Fruit fly (Drosophila melanogaster): ENCODE measurements around the gene MFS10.

The MFS10 gene

DNA sequence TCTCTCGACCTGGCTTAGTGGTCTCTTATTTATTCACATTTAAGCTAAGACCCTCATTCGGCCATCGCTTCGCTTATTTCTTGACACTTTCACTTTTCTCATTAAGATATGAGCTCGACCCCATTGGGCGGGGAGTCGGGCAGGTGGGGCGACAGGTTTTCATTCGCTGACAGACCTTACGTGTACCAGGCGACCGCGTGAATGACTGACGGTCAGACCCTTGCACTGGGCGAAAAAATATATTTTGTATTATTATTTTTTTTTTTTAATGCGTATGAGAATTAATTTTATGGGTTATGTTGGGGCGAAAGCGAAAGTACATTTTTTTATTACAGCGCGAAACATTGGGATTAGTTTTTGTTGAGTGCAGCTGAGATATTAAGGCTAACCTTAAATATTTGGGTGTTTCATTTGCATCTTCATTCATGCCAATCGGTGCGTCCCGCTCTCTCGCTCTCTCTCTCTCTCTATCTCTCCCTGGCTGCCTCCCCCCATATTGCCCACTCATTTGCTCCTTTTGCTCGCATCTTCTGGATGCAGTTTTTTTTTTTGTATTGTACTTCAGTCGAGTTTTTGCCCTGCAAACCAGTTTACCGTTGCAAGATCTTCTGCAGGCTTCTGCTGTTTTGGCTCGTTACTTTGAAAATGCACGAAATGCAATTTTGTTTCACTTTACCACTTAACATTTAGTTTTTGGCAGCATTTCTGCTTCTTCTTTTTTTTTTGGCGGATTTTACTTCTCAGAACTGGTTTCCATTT, 8.3 kb downstream of the MFS10 start (continued):
- no peak for TF ChIP-seq TFAM (GFP tag; optimal IDR thresholded peaks at IDR 0.05)
- TF ChIP-seq NC2α (GFP tag; optimal IDR thresholded peaks at IDR 0.05): no peak
- TF ChIP-seq CG1529 (GFP tag; optimal IDR thresholded peaks at IDR 0.05): peak; percentile 16
- TF ChIP-seq fd102C (GFP tag; optimal IDR thresholded peaks at IDR 0.05): no peak
- no peak for TF ChIP-seq dan (GFP tag; IDR thresholded peaks at IDR 0.05)
- TF ChIP-seq CG2875 (GFP tag; optimal IDR thresholded peaks at IDR 0.05): peak; percentile 27
- TF ChIP-seq CTCF (GFP tag; optimal IDR thresholded peaks at IDR 0.05): peak; percentile 16
- TF ChIP-seq ttk (GFP tag; IDR thresholded peaks at IDR 0.05): peak; percentile 66; the same call in 1 of the 2 replicates
- no peak for TF ChIP-seq Lpt (GFP tag; optimal IDR thresholded peaks at IDR 0.05)
- TF ChIP-seq ro (GFP tag; IDR thresholded peaks at IDR 0.05): 0 out of 2 replicates have a peak, but pooled peaks have one; percentile 7
- TF ChIP-seq cad (GFP tag; optimal IDR thresholded peaks at IDR 0.05): no peak
- TF ChIP-seq CG11456 (GFP tag; IDR thresholded peaks at IDR 0.05): peak; percentile 60; the same call in 1 of the 3 replicates
- TF ChIP-seq CG31224 (GFP tag; IDR thresholded peaks at IDR 0.05): no peak
- TF ChIP-seq CG8478 (optimal IDR thresholded peaks at IDR 0.05): no peak
- TF ChIP-seq BEAF-32 (GFP tag; optimal IDR thresholded peaks at IDR 0.05): no peak
- TF ChIP-seq CG13624 (GFP tag; optimal IDR thresholded peaks at IDR 0.05): no peak
- no peak for TF ChIP-seq CG10147 (GFP tag; optimal IDR thresholded peaks at IDR 0.05)
- TF ChIP-seq CG17829 (tag; optimal IDR thresholded peaks at IDR 0.05): peak; percentile 39
- no peak for TF ChIP-seq repo (GFP tag; optimal IDR thresholded peaks at IDR 0.05)
- no peak for TF ChIP-seq CG12659 (GFP tag; optimal IDR thresholded peaks at IDR 0.05)
- TF ChIP-seq unc-4 (GFP tag; IDR thresholded peaks at IDR 0.05; ENCODE audit: partially characterized antibody): no peak
- TF ChIP-seq ap (GFP tag; IDR thresholded peaks at IDR 0.05): peak; percentile 58
- peak; percentile 72 for TF ChIP-seq otp (GFP tag; IDR thresholded peaks at IDR 0.05)
- peak; percentile 70 for TF ChIP-seq CG11504 (tag; optimal IDR thresholded peaks at IDR 0.05)
- TF ChIP-seq Ada2b (GFP tag; IDR thresholded peaks at IDR 0.05): no peak
- TF ChIP-seq chm (GFP tag; IDR thresholded peaks at IDR 0.05): 0 out of 2 replicates have a peak, but pooled peaks have one; percentile 13
- TF ChIP-seq Trl (optimal IDR thresholded peaks at IDR 0.05): peak in 1 of 2 experiments; percentile 18
- no peak for TF ChIP-seq Trl (GFP tag; optimal IDR thresholded peaks at IDR 0.05)
- TF ChIP-seq CG6765 (GFP tag; optimal IDR thresholded peaks at IDR 0.05): no peak
- peak; percentile 71; the same call in 2 of the 3 replicates for TF ChIP-seq ase (GFP tag; IDR thresholded peaks at IDR 0.05)
- TF ChIP-seq mam (GFP tag; optimal IDR thresholded peaks at IDR 0.05): no peak
- no peak for TF ChIP-seq Bteb2 (GFP tag; optimal IDR thresholded peaks at IDR 0.05)
- no peak for TF ChIP-seq CG4707 (GFP tag; optimal IDR thresholded peaks at IDR 0.05)
- no peak for TF ChIP-seq NC2β (GFP tag; optimal IDR thresholded peaks at IDR 0.05)
- TF ChIP-seq sc (optimal IDR thresholded peaks at IDR 0.05): no peak
- TF ChIP-seq sc (GFP tag; optimal IDR thresholded peaks at IDR 0.05): no peak
- no peak for TF ChIP-seq shn (GFP tag; optimal IDR thresholded peaks at IDR 0.05)
- TF ChIP-seq Hr3 (GFP tag; optimal IDR thresholded peaks at IDR 0.05): peak; percentile 12
- no peak for TF ChIP-seq CG15696 (tag; optimal IDR thresholded peaks at IDR 0.05)
- TF ChIP-seq knrl (GFP tag; IDR thresholded peaks at IDR 0.05; ENCODE audit: partially characterized antibody): no peak
- no peak for TF ChIP-seq caup (GFP tag; optimal IDR thresholded peaks at IDR 0.05; ENCODE audit: severe bottlenecking)
- no peak for TF ChIP-seq bbx (GFP tag; IDR thresholded peaks at IDR 0.05; ENCODE audit: partially characterized antibody)
- TF ChIP-seq exex (tag; optimal IDR thresholded peaks at IDR 0.05): no peak
- TF ChIP-seq az2 (GFP tag; optimal IDR thresholded peaks at IDR 0.05): peak; percentile 10
- peak; percentile 98 for TF ChIP-seq Blimp-1 (GFP tag; optimal IDR thresholded peaks at IDR 0.05)
- peak; percentile 55 for TF ChIP-seq CG18262 (tag; optimal IDR thresholded peaks at IDR 0.05)
- TF ChIP-seq Nf-YB (GFP tag; optimal IDR thresholded peaks at IDR 0.05): peak; percentile 38
- TF ChIP-seq Antp (GFP tag; optimal IDR thresholded peaks at IDR 0.05): no peak
- TF ChIP-seq schlank (tag; optimal IDR thresholded peaks at IDR 0.05): no peak
- no peak for TF ChIP-seq CG9609 (GFP tag; optimal IDR thresholded peaks at IDR 0.05)
- peak; percentile 47 for TF ChIP-seq phol (tag; optimal IDR thresholded peaks at IDR 0.05)

Data from whole organism, embryonic.